Worm (Caenorhabditis elegans): ENCODE measurements around the gene T07C4.12.

Gene T07C4.12

DNA sequence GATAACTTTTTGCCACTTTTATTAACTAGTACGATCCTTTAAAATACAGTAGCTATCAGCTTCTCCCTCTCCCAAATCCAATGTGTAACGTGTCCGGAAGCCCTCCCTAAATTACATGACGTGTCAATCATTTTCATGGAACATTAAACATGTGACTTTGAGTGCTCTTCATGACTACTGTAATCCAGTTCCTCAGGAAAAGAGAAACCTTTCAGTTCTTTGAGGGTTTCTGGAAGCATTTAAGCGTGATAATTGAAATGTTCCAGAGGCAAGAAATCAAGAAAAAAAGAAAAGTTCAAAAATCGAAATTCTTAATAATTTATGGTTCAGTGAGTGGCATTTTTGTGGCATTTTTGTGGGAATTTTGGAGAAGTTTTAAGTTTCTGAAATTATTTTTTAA lies 30.5 kb upstream of the T07C4.12 start (continued):
- TF ChIP-seq tbx-9 (tag; optimal IDR thresholded peaks at IDR 0.05; ENCODE audit: borderline replicate concordance) (no peak), rpc-1 (optimal IDR thresholded peaks at IDR 0.05) (no peak), rpc-1 (tag; optimal IDR thresholded peaks at IDR 0.05) (no peak), Y53G8AR.9 (GFP tag; conservative IDR thresholded peaks at IDR 0.05) (no peak), mel-28 (tag; optimal IDR thresholded peaks at IDR 0.05; ENCODE audit: borderline replicate concordance) (no peak), hlh-12 (tag; optimal IDR thresholded peaks at IDR 0.05) (no peak), nfyb-1 (GFP tag; IDR thresholded peaks at IDR 0.05) (no peak)

- TF ChIP-seq ztf-18 (tag; optimal IDR thresholded peaks at IDR 0.05) (no peak), snpc-1.3 (tag; optimal IDR thresholded peaks at IDR 0.05; ENCODE audit: insufficient read depth) (no peak), rpc-1 (optimal IDR thresholded peaks at IDR 0.05) (no peak), rpc-1 (tag; optimal IDR thresholded peaks at IDR 0.05) (no peak), sea-2 (GFP tag; IDR thresholded peaks at IDR 0.05) (no peak), F57C9.4 (tag; optimal IDR thresholded peaks at IDR 0.05) (no peak), akir-1 (GFP tag; optimal IDR thresholded peaks at IDR 0.05) (no peak), F10E7.11 (tag; optimal IDR thresholded peaks at IDR 0.05) (no peak), F33H1.4 (GFP tag; IDR thresholded peaks at IDR 0.05) (no peak), Y67H2A.10 (GFP tag; conservative IDR thresholded peaks at IDR 0.05) (no peak), unc-62 (GFP tag; optimal IDR thresholded peaks at IDR 0.05) (no peak), Y79H2A.3 (GFP tag; conservative IDR thresholded peaks at IDR 0.05) (no peak), F23B12.7 (tag; optimal IDR thresholded peaks at IDR 0.05; ENCODE audit: insufficient read depth) (no peak), zim-3 (tag; optimal IDR thresholded peaks at IDR 0.05) (no peak), lin-40 (tag; optimal IDR thresholded peaks at IDR 0.05) (no peak), let-526 (GFP tag; IDR thresholded peaks at IDR 0.05) (no peak), hmg-20 (GFP tag; IDR thresholded peaks at IDR 0.05) (no peak), nhr-90 (tag; optimal IDR thresholded peaks at IDR 0.05) (no peak), unc-130 (GFP tag; optimal IDR thresholded peaks at IDR 0.05) (no peak), chd-7 (tag; optimal IDR thresholded peaks at IDR 0.05) (no peak)
Observed at ce11 chrIII:10361456-10361855, 29.0 kb upstream of the T07C4.12 start.

- no peak for TF ChIP-seq Y95B8A.8 (GFP tag; IDR thresholded peaks at IDR 0.05)
- TF ChIP-seq ztf-22 (GFP tag; optimal IDR thresholded peaks at IDR 0.05), result no peak
- TF ChIP-seq T26A5.8 (tag; optimal IDR thresholded peaks at IDR 0.05), result no peak
- TF ChIP-seq let-526 (GFP tag; IDR thresholded peaks at IDR 0.05), result no peak
- no peak for TF ChIP-seq rcor-1 (GFP tag; IDR thresholded peaks at IDR 0.05)
- TF ChIP-seq Y53F4B.3 (GFP tag; IDR thresholded peaks at IDR 0.05), result no peak
- TF ChIP-seq C06A6.2 (GFP tag; conservative IDR thresholded peaks at IDR 0.05), result no peak
- no peak for TF ChIP-seq Y56A3A.18 (GFP tag; IDR thresholded peaks at IDR 0.05)
- TF ChIP-seq Y79H2A.3 (GFP tag; conservative IDR thresholded peaks at IDR 0.05), result no peak
- TF ChIP-seq mxl-1 (tag; optimal IDR thresholded peaks at IDR 0.05), result no peak
- TF ChIP-seq F22D6.2 (tag; optimal IDR thresholded peaks at IDR 0.05), result no peak
- no peak for TF ChIP-seq ztf-6 (GFP tag; IDR thresholded peaks at IDR 0.05)
- TF ChIP-seq aptf-3 (GFP tag; IDR thresholded peaks at IDR 0.05), result no peak
- TF ChIP-seq C17E4.6 (GFP tag; IDR thresholded peaks at IDR 0.05), result no peak
- no peak for TF ChIP-seq madf-3 (GFP tag; IDR thresholded peaks at IDR 0.05)
- no peak for TF ChIP-seq unc-62 (GFP tag; optimal IDR thresholded peaks at IDR 0.05)
- no peak for TF ChIP-seq sdz-38 (tag; optimal IDR thresholded peaks at IDR 0.05)
- TF ChIP-seq nfya-2 (GFP tag; IDR thresholded peaks at IDR 0.05), result no peak
Observed at ce11 chrIII:10359916-10360315, 27.5 kb upstream of the T07C4.12 start.
